Worm (Caenorhabditis elegans) whole organism, L2 larva: ENCODE data around the gene srlf-2.

ENCODE experiments used
- F13H6.1 ChIP-seq: sonication (generic microtip); optimal IDR thresholded peaks from 2 replicates; lab custom pipeline; 2016; ENCODE audit warnings: missing genetic modification characterization, missing compliant biosample characterization
- R02D3.7 ChIP-seq: fragments of 150-350 bp; optimal IDR thresholded peaks from 2 replicates; lab custom pipeline; 2014; ENCODE audit warnings: missing biosample characterization, missing genetic modification characterization
- ZK546.5 ChIP-seq: sonication (generic microtip); optimal IDR thresholded peaks from 2 replicates; lab custom pipeline; 2017; ENCODE audit warnings: missing biosample characterization, missing genetic modification characterization
- alr-1 ChIP-seq: fragments of 150-350 bp; optimal IDR thresholded peaks from 2 replicates; lab custom pipeline; 2014; ENCODE audit warnings: missing biosample characterization, missing genetic modification characterization
- aly-2 ChIP-seq: fragments of 150-350 bp; optimal IDR thresholded peaks from 2 replicates; lab custom pipeline; 2014; ENCODE audit warnings: missing biosample characterization, missing genetic modification characterization
- ama-1 ChIP-seq: fragments of 150-350 bp; optimal IDR thresholded peaks from 2 replicates; lab custom pipeline; 2018; ENCODE audit warnings: inconsistent platforms
- ceh-16 ChIP-seq: fragments of 150-350 bp; optimal IDR thresholded peaks from 2 replicates; lab custom pipeline; 2014; ENCODE audit warnings: missing biosample characterization, missing genetic modification characterization
- ceh-82 ChIP-seq: fragments of 150-350 bp; optimal IDR thresholded peaks from 2 replicates; lab custom pipeline; 2014; ENCODE audit warnings: missing biosample characterization, missing genetic modification characterization
- crh-2 ChIP-seq: sonication (generic microtip); optimal IDR thresholded peaks from 2 replicates; lab custom pipeline; 2017; ENCODE audit warnings: missing biosample characterization, missing genetic modification characterization
- elt-1 ChIP-seq: fragments of 150-350 bp; optimal IDR thresholded peaks from 2 replicates; lab custom pipeline; 2014; ENCODE audit warnings: missing biosample characterization, missing genetic modification characterization
- elt-3 ChIP-seq: sonication (generic microtip); optimal IDR thresholded peaks from 2 replicates; lab custom pipeline; 2017; ENCODE audit warnings: missing biosample characterization, missing genetic modification characterization
- fos-1 ChIP-seq: fragments of 150-350 bp; optimal IDR thresholded peaks from 2 replicates; lab custom pipeline; 2014; ENCODE audit warnings: missing biosample characterization, missing genetic modification characterization
- gmeb-1 ChIP-seq: fragments of 150-350 bp; optimal IDR thresholded peaks from 2 replicates; lab custom pipeline; 2014; ENCODE audit warnings: missing biosample characterization, missing genetic modification characterization
- lin-39 ChIP-seq: fragments of 150-350 bp; optimal IDR thresholded peaks from 2 replicates; lab custom pipeline; 2014; ENCODE audit warnings: missing biosample characterization, missing genetic modification reagents, missing genetic modification characterization
- mab-5 ChIP-seq: fragments of 150-350 bp; optimal IDR thresholded peaks from 2 replicates; lab custom pipeline; 2014; ENCODE audit warnings: missing biosample characterization, missing genetic modification characterization
- mbf-1 ChIP-seq: sonication (generic microtip); optimal IDR thresholded peaks from 2 replicates; lab custom pipeline; 2017; ENCODE audit warnings: missing biosample characterization, missing genetic modification characterization
- mdl-1 ChIP-seq, 2 experiments: fragments of 150-350 bp in 1 of 2; sonication (generic microtip) in 1 of 2; optimal IDR thresholded peaks; 2 replicates each; lab custom pipeline; 2017; ENCODE audit warnings: missing biosample characterization in 2 of 2, missing genetic modification characterization in 2 of 2
- nhr-12 ChIP-seq: fragments of 150-350 bp; optimal IDR thresholded peaks from 2 replicates; lab custom pipeline; 2014; ENCODE audit warnings: missing biosample characterization, missing genetic modification characterization
- nhr-21 ChIP-seq: fragments of 150-350 bp; optimal IDR thresholded peaks from 2 replicates; lab custom pipeline; 2014; ENCODE audit warnings: missing biosample characterization, missing genetic modification characterization
- nhr-237 ChIP-seq: fragments of 150-350 bp; optimal IDR thresholded peaks from 2 replicates; lab custom pipeline; 2014; ENCODE audit warnings: missing biosample characterization, missing genetic modification characterization
- nhr-25 ChIP-seq: fragments of 150-350 bp; sonication (generic microtip); optimal IDR thresholded peaks from 3 replicates; lab custom pipeline; 2014; ENCODE audit warnings: missing biosample characterization, missing genetic modification characterization
- nhr-77 ChIP-seq: fragments of 150-350 bp; optimal IDR thresholded peaks from 2 replicates; lab custom pipeline; 2014; ENCODE audit warnings: missing biosample characterization, missing genetic modification characterization
- peb-1 ChIP-seq: fragments of 150-350 bp; optimal IDR thresholded peaks from 2 replicates; lab custom pipeline; 2014; ENCODE audit warnings: missing biosample characterization, missing genetic modification characterization
- skn-1 ChIP-seq: sonication (generic microtip); optimal IDR thresholded peaks from 2 replicates; lab custom pipeline; 2017; ENCODE audit warnings: missing biosample characterization, missing genetic modification characterization
- sma-3 ChIP-seq: sonication (generic microtip); optimal IDR thresholded peaks from 2 replicates; lab custom pipeline; 2016; ENCODE audit warnings: missing genetic modification reagents, missing genetic modification characterization, missing compliant biosample characterization
- sma-9 ChIP-seq, 2 experiments: fragments of 150-350 bp in 1 of 2; sonication (generic microtip) in 1 of 2; optimal IDR thresholded peaks; 2 replicates each; lab custom pipeline; 2014 to 2016; ENCODE audit warnings: missing genetic modification characterization in 2 of 2, mild to moderate bottlenecking in 1 of 2, missing biosample characterization in 1 of 2, missing compliant biosample characterization in 1 of 2, missing genetic modification reagents in 1 of 2, moderate library complexity in 1 of 2
- unc-39 ChIP-seq: fragments of 150-350 bp; optimal IDR thresholded peaks from 2 replicates; lab custom pipeline; 2014; ENCODE audit warnings: missing biosample characterization, missing genetic modification characterization
- unc-55 ChIP-seq: fragments of 150-350 bp; sonication (generic microtip); optimal IDR thresholded peaks from 3 replicates; lab custom pipeline; 2014; ENCODE audit warnings: missing biosample characterization, missing genetic modification reagents, missing genetic modification characterization
- unc-62 ChIP-seq: fragments of 150-350 bp; optimal IDR thresholded peaks from 2 replicates; lab custom pipeline; 2014; ENCODE audit warnings: missing biosample characterization, missing genetic modification reagents, missing genetic modification characterization
- zag-1 ChIP-seq: fragments of 150-350 bp; optimal IDR thresholded peaks from 2 replicates; lab custom pipeline; 2014; ENCODE audit warnings: missing biosample characterization, missing genetic modification characterization
- ztf-1 ChIP-seq: fragments of 200-800 bp; sonication (Bioruptor generic); conservative IDR thresholded peaks from 2 replicates; pipeline ENCODE4 v1.3.6; 2022; ENCODE audit warnings: missing genetic modification characterization, missing compliant biosample characterization

Gene srlf-2

DNA sequence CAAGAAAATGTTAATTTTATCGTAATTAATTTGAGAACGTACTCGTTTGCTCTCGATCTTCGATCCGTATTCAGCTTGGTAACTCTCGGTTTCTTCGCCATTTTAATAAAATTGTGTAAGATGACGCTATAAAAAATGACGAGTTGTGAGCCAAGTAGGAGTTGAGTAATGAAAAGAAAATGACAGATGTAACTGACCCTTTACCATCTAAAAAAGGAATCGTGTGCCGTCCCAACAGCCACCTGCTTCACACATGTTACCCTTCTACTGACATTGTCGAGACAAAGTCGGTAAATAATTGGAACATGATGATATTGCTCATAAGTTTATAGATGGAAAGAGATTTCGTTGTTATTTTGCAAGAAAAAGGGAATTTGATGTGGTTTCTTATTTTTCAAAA lies 10.7 kb upstream of the srlf-2 start, which contains the start of gene hlh-12:
Gene hlh-12 (minus strand): TSS at position 101 of the 400 bp plus-strand sequence.
- TF ChIP-seq ZK546.5 (tag; lab: Kevin White, UChicago) (no peak), nhr-12 (no peak), nhr-25 (tag; lab: Kevin White, UChicago) (no peak), unc-39 (tag; lab: Kevin White, UChicago) (no peak), ceh-82 (tag; lab: Kevin White, UChicago) (no peak), ztf-1 (GFP tag; lab: Robert Waterston, UW) (no peak), ceh-16 (tag; lab: Kevin White, UChicago) (no peak), zag-1 (tag; lab: Kevin White, UChicago) (no peak), nhr-237 (tag; lab: Kevin White, UChicago) (no peak), elt-1 (tag; lab: Kevin White, UChicago) (no peak), nhr-21 (tag; lab: Kevin White, UChicago) (no peak), lin-39 (tag; lab: Kevin White, UChicago) (no peak)

DNA sequence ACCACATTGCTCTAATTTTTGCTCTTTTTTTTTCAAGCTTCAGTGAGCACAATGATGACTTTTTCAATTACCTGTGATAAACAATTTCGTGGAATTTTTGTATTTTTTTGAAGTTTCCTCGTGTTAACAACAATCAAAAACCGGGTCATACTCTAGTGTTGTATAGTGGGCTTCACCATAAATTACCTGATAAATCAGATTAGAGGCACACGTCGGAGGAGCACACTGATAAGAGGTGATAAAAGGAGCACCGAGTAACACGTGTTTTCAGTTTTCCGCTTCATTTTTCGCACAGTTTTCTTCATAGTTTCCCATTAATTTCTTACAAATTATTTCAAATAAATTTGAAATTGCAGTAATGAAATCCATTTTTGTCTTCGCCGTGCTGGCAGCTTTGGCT lies 8.7 kb upstream of the srlf-2 start, which contains the start of gene spp-8:
Gene spp-8 (plus strand): TSS at position 357 of the 400 bp plus-strand sequence.
- TF ChIP-seq F13H6.1 (tag; lab: Kevin White, UChicago) (no peak), R02D3.7 (no peak), mdl-1 (tag; optimal IDR thresholded peaks at IDR 0.05; lab: Kevin White, UChicago) (peak in 1 of 2 experiments; percentile 43), fos-1 (peak; percentile 78), gmeb-1 (tag; lab: Kevin White, UChicago) (peak; percentile 40), sma-9 (GFP tag; optimal IDR thresholded peaks at IDR 0.05; lab: Kevin White, UChicago) (peak; percentile 55), sma-9 (tag; optimal IDR thresholded peaks at IDR 0.05; lab: Kevin White, UChicago) (no peak), ceh-16 (tag; lab: Kevin White, UChicago) (no peak), sma-3 (peak; percentile 5), nhr-237 (tag; lab: Kevin White, UChicago) (no peak), skn-1 (peak; percentile 41), crh-2 (tag; lab: Kevin White, UChicago) (peak; percentile 81)
- TF ChIP-seq, all 48 proteins: peak for 7

DNA sequence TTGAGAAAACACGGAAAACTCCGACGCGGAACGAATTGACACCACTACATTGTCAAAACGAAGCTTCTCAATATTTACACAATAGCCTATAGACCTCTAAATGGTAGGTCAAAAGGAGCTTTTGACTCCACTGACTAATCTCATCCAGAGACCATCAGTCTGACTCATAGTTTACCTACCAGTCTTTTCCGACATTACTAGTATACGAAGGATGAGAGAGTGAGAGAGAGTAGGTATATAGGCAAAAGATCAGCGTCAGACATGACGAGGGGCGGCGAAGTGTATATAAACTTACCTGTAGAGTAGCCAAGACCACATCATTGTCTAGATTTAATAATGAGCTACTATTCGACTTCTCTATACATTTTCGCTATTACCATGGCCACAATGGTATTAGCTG lies 2.8 kb upstream of the srlf-2 start, which contains the start of gene srlf-3:
Gene srlf-3 (plus strand): TSS at position 301 of the 400 bp plus-strand sequence.
- TF ChIP-seq aly-2 (tag; lab: Kevin White, UChicago) = no peak
- no peak for TF ChIP-seq unc-39 (tag; lab: Kevin White, UChicago)
- no peak for TF ChIP-seq mbf-1 (tag; lab: Kevin White, UChicago)
- TF ChIP-seq fos-1 = no peak
- no peak for TF ChIP-seq zag-1 (tag; lab: Kevin White, UChicago)
- TF ChIP-seq nhr-77 (tag; lab: Kevin White, UChicago) = no peak
- TF ChIP-seq nhr-25 (tag; lab: Kevin White, UChicago) = no peak
- no peak for TF ChIP-seq sma-9 (GFP tag; optimal IDR thresholded peaks at IDR 0.05; lab: Kevin White, UChicago)
- TF ChIP-seq sma-9 (tag; optimal IDR thresholded peaks at IDR 0.05; lab: Kevin White, UChicago) = no peak
- TF ChIP-seq elt-3 = no peak

DNA sequence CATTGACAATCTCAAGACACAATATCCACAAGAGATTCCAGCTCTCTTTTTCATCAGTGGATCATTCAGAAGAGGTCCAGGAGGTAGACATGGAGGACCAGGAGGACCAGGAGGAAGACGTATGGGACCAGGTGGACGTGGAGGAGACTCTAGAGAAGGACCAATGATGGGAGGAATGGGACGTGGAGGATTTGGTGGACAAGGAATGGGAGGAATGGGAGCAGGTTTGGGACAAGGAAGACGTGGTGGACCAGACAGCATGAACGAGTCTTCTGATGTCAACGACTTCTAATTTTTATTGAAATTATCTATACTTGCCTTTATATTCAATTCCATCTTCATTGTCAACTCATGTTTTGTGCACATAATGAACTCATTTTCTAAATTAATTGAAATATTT lies 2.0 kb upstream of the srlf-2 start:
- no peak for TF ChIP-seq unc-55 (GFP tag; lab: Kevin White, UChicago)
- no peak for TF ChIP-seq nhr-77 (tag; lab: Kevin White, UChicago)
- no peak for TF ChIP-seq skn-1
- no peak for TF ChIP-seq ama-1
- TF ChIP-seq unc-39 (tag; lab: Kevin White, UChicago) = no peak
- TF ChIP-seq crh-2 (tag; lab: Kevin White, UChicago) = no peak
- TF ChIP-seq, all 48 proteins: peak for 0

DNA sequence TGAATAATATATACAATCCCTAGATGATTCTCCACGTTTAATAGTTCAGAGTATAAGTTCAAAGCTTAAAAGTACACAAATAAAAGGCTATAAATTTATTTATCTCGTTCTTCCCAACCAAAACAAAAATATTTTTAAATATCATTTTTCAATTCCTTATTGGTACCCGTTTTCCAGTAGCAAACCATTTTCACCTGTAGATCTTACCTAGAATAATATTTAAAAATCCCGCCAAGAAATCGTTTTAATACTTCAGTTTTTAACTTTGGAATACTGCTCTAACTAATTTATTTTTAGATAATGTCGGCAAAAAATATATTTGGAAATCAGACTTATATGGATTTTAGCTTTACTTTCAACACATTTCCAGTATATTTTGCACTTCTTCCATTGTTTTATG lies 2.2 kb downstream of the srlf-2 start, which contains the start of gene sru-7:
Gene sru-7 (plus strand): TSS at position 301 of the 400 bp plus-strand sequence.
- no peak for TF ChIP-seq R02D3.7
- no peak for TF ChIP-seq ama-1
- TF ChIP-seq mab-5 = no peak
- TF ChIP-seq nhr-21 (tag; lab: Kevin White, UChicago) = no peak
- TF ChIP-seq alr-1 (tag; lab: Kevin White, UChicago) = no peak
- TF ChIP-seq nhr-12 = no peak

DNA sequence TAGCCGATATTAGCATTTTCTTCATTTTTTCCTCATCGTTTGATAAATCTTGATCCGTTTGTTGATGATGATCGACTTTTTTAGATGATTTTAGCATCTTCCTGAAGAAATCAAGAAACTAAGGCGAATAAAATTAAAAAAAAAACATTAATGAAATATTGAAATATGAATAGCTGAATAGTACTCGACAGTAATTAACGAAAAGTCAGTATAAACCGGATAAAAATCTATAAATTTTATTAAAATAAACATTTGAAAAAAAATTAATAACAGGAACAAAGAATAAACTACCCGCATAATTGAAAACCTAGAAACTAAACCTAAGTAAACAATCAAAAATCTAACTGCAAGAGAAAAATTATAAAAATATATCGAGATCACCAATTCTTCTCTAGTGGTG lies 6.2 kb downstream of the srlf-2 start, which contains the start of gene C28C12.12:
Gene C28C12.12 (minus strand): TSS at position 101 of the 400 bp plus-strand sequence.
- TF ChIP-seq peb-1 (tag; lab: Kevin White, UChicago) (no peak), unc-62 (no peak), R02D3.7 (no peak)
